Fruit fly (Drosophila melanogaster) whole organism, embryonic: Measurements from ENCODE around the gene Ube3a.

Experiments
- Bgb ChIP-seq: fragments of 200-800 bp; sonication (Bioruptor generic); IDR thresholded peaks from 2 replicates; pipeline ENCODE4 v1.3.6; 2022; ENCODE audit warnings: missing biosample characterization, missing genetic modification characterization; ENCODE audit not compliant: partially characterized antibody
- CG10267 ChIP-seq: fragments of 200-800 bp; sonication (Bioruptor generic); optimal IDR thresholded peaks from 2 replicates; lab custom pipeline; 2018; ENCODE audit warnings: missing biosample characterization, mild to moderate bottlenecking, missing genetic modification characterization, moderate library complexity
- CG10321 ChIP-seq: fragments of 200-800 bp; sonication (Bioruptor generic); IDR thresholded peaks from 2 replicates; pipeline ENCODE4 v1.3.6; 2022; ENCODE audit warnings: missing biosample characterization, missing genetic modification characterization
- CG10565 ChIP-seq: fragments of 200-800 bp; sonication (Bioruptor generic); optimal IDR thresholded peaks from 3 replicates; lab custom pipeline; 2016; ENCODE audit warnings: missing biosample characterization, mild to moderate bottlenecking, missing genetic modification characterization
- CG12659 ChIP-seq: fragments of 200-800 bp; sonication (Bioruptor generic); optimal IDR thresholded peaks from 3 replicates; lab custom pipeline; 2017; ENCODE audit warnings: mild to moderate bottlenecking, missing biosample characterization, missing genetic modification reagents, missing genetic modification characterization
- CG13296 ChIP-seq: fragments of 200-800 bp; sonication (Bioruptor generic); optimal IDR thresholded peaks from 3 replicates; lab custom pipeline; 2018; ENCODE audit warnings: missing biosample characterization, mild to moderate bottlenecking, missing genetic modification characterization
- CG14050 ChIP-seq: fragments of 200-800 bp; sonication (Bioruptor generic); IDR thresholded peaks from 3 replicates; pipeline ENCODE4 v1.3.6; 2022; ENCODE audit warnings: missing biosample characterization, missing genetic modification characterization
- CG14441 ChIP-seq: fragments of 200-800 bp; sonication (Bioruptor generic); IDR thresholded peaks from 2 replicates; pipeline ENCODE4 v1.3.6; 2022; ENCODE audit warnings: missing biosample characterization, missing genetic modification characterization
- CG14860 ChIP-seq: fragments of 200-800 bp; sonication (Bioruptor generic); IDR thresholded peaks from 3 replicates; pipeline ENCODE4 v1.3.6; 2022; ENCODE audit warnings: missing biosample characterization, missing genetic modification characterization; ENCODE audit not compliant: partially characterized antibody
- CG15073 ChIP-seq: fragments of 200-800 bp; sonication (Bioruptor generic); optimal IDR thresholded peaks from 2 replicates; lab custom pipeline; 2016; ENCODE audit warnings: missing biosample characterization, missing genetic modification characterization
- CG1647 ChIP-seq: fragments of 200-800 bp; sonication (Bioruptor generic); optimal IDR thresholded peaks from 3 replicates; lab custom pipeline; 2016; ENCODE audit warnings: missing biosample characterization, missing genetic modification characterization
- CG17829 ChIP-seq: fragments of 200-800 bp; optimal IDR thresholded peaks from 2 replicates; lab custom pipeline; 2019; ENCODE audit warnings: missing biosample characterization, mild to moderate bottlenecking, missing genetic modification characterization, moderate library complexity
- CG17912 ChIP-seq: fragments of 200-800 bp; sonication (Bioruptor generic); optimal IDR thresholded peaks from 2 replicates; lab custom pipeline; 2018; ENCODE audit warnings: missing biosample characterization, mild to moderate bottlenecking, missing genetic modification characterization
- CG1832 ChIP-seq: fragments of 200-800 bp; sonication (Bioruptor generic); optimal IDR thresholded peaks from 2 replicates; lab custom pipeline; 2017; ENCODE audit warnings: missing biosample characterization, mild to moderate bottlenecking, missing genetic modification characterization, inconsistent platforms
- CG2199 ChIP-seq: fragments of 200-800 bp; sonication (Bioruptor generic); IDR thresholded peaks from 3 replicates; pipeline ENCODE4 v1.3.6; 2022; ENCODE audit warnings: missing biosample characterization, missing genetic modification characterization
- CG3838 ChIP-seq: fragments of 200-800 bp; sonication (Bioruptor generic); optimal IDR thresholded peaks from 3 replicates; lab custom pipeline; 2016; ENCODE audit warnings: missing biosample characterization, missing genetic modification characterization
- CG8290 ChIP-seq, 3 experiments: fragments of 200-800 bp; sonication (Bioruptor generic); optimal IDR thresholded peaks; 2 replicates each; lab custom pipeline; 2016 to 2019; ENCODE audit warnings: missing biosample characterization in 3 of 3, missing genetic modification characterization in 3 of 3, mild to moderate bottlenecking in 2 of 3, moderate library complexity in 1 of 3
- CG9727 ChIP-seq: fragments of 200-800 bp; sonication (Bioruptor generic); optimal IDR thresholded peaks from 3 replicates; lab custom pipeline; 2017; ENCODE audit warnings: missing biosample characterization, mild to moderate bottlenecking, missing genetic modification characterization
- CG9817 ChIP-seq: fragments of 200-800 bp; sonication (Bioruptor generic); optimal IDR thresholded peaks from 2 replicates; lab custom pipeline; 2018; ENCODE audit warnings: missing biosample characterization, mild to moderate bottlenecking, missing genetic modification characterization, moderate library complexity
- CG9932 ChIP-seq: fragments of 200-800 bp; sonication (Bioruptor generic); IDR thresholded peaks from 2 replicates; pipeline ENCODE4 v1.3.6; 2022; ENCODE audit warnings: missing biosample characterization, missing genetic modification characterization
- Deaf1 ChIP-seq: fragments of 200-800 bp; optimal IDR thresholded peaks from 3 replicates; lab custom pipeline; 2019; ENCODE audit warnings: missing biosample characterization, mild to moderate bottlenecking, missing genetic modification characterization, moderate library complexity
- Dip3 ChIP-seq: fragments of 200-800 bp; sonication (Bioruptor generic); optimal IDR thresholded peaks from 3 replicates; lab custom pipeline; 2016; ENCODE audit warnings: missing biosample characterization, missing genetic modification characterization
- Doc2 ChIP-seq: fragments of 200-800 bp; sonication (Bioruptor generic); IDR thresholded peaks from 2 replicates; pipeline ENCODE4 v1.3.6; 2022; ENCODE audit warnings: missing biosample characterization, missing genetic modification characterization
- Dref ChIP-seq: fragments of 200-800 bp; sonication (Bioruptor generic); IDR thresholded peaks from 2 replicates; pipeline ENCODE4 v1.3.6; 2022; ENCODE audit warnings: missing biosample characterization, missing genetic modification characterization
- ERR ChIP-seq: fragments of 200-800 bp; sonication (Bioruptor generic); optimal IDR thresholded peaks from 2 replicates; lab custom pipeline; 2016; ENCODE audit warnings: missing biosample characterization, missing genetic modification characterization
- Elba2 ChIP-seq: fragments of 200-800 bp; sonication (Bioruptor generic); optimal IDR thresholded peaks from 3 replicates; lab custom pipeline; 2016; ENCODE audit warnings: missing biosample characterization, missing genetic modification characterization
- HLH4C ChIP-seq: fragments of 200-800 bp; sonication (Bioruptor generic); IDR thresholded peaks from 3 replicates; pipeline ENCODE4 v1.3.6; 2022; ENCODE audit warnings: missing biosample characterization, missing genetic modification characterization; ENCODE audit not compliant: partially characterized antibody
- Max ChIP-seq: fragments of 200-800 bp; sonication (Bioruptor generic); optimal IDR thresholded peaks from 2 replicates; lab custom pipeline; 2016; ENCODE audit warnings: missing biosample characterization, mild to moderate bottlenecking, missing genetic modification characterization
- Nf-YB ChIP-seq: fragments of 200-800 bp; sonication (Bioruptor generic); optimal IDR thresholded peaks from 3 replicates; lab custom pipeline; 2019; ENCODE audit warnings: missing biosample characterization, mild to moderate bottlenecking, missing genetic modification characterization, moderate library complexity
- NfI ChIP-seq: fragments of 200-800 bp; sonication (Bioruptor generic); optimal IDR thresholded peaks from 3 replicates; lab custom pipeline; 2018; ENCODE audit warnings: missing biosample characterization, mild to moderate bottlenecking, missing genetic modification characterization, moderate library complexity
- Optix ChIP-seq: fragments of 200-800 bp; sonication (Bioruptor generic); IDR thresholded peaks from 3 replicates; pipeline ENCODE4 v1.3.6; 2022; ENCODE audit warnings: missing biosample characterization, missing genetic modification characterization
- Ptx1 ChIP-seq: fragments of 200-800 bp; sonication (Bioruptor generic); IDR thresholded peaks from 2 replicates; pipeline ENCODE4 v1.3.6; 2022; ENCODE audit warnings: missing biosample characterization, missing genetic modification characterization
- Tbp ChIP-seq: fragments of >200 bp; optimal IDR thresholded peaks from 2 replicates; lab custom pipeline; 2018; ENCODE audit warnings: missing biosample characterization, missing genetic modification characterization
- al ChIP-seq: fragments of 200-800 bp; sonication (Bioruptor generic); IDR thresholded peaks from 2 replicates; pipeline ENCODE4 v1.3.6; 2022; ENCODE audit warnings: missing biosample characterization, missing genetic modification characterization
- aop ChIP-seq: fragments of 200-800 bp; sonication (Bioruptor generic); IDR thresholded peaks from 2 replicates; pipeline ENCODE4 v1.3.6; 2022; ENCODE audit warnings: missing biosample characterization, missing genetic modification characterization
- bowl ChIP-seq: fragments of 200-800 bp; sonication (Bioruptor generic); IDR thresholded peaks from 2 replicates; pipeline ENCODE4 v1.3.6; 2022; ENCODE audit warnings: missing biosample characterization, missing genetic modification characterization
- br ChIP-seq: fragments of >200 bp; optimal IDR thresholded peaks from 2 replicates; lab custom pipeline; 2017
- dimm ChIP-seq: fragments of 200-800 bp; sonication (Bioruptor generic); IDR thresholded peaks from 2 replicates; pipeline ENCODE4 v1.3.6; 2022; ENCODE audit warnings: missing biosample characterization, missing genetic modification characterization
- disco-r ChIP-seq: fragments of 200-800 bp; sonication (Bioruptor generic); optimal IDR thresholded peaks from 2 replicates; lab custom pipeline; 2016; ENCODE audit warnings: missing biosample characterization, missing genetic modification characterization
- fd3F ChIP-seq: fragments of 200-800 bp; sonication (Bioruptor generic); optimal IDR thresholded peaks from 2 replicates; lab custom pipeline; 2018; ENCODE audit warnings: missing biosample characterization, mild to moderate bottlenecking, missing genetic modification characterization, moderate library complexity
- gcm2 ChIP-seq: fragments of 200-800 bp; sonication (Bioruptor generic); optimal IDR thresholded peaks from 2 replicates; lab custom pipeline; 2016; ENCODE audit warnings: missing biosample characterization, missing genetic modification characterization
- jing ChIP-seq: fragments of 200-800 bp; sonication (Bioruptor generic); optimal IDR thresholded peaks from 2 replicates; lab custom pipeline; 2018; ENCODE audit warnings: missing biosample characterization, mild to moderate bottlenecking, missing genetic modification characterization
- ken ChIP-seq: fragments of 200-800 bp; sonication (Bioruptor generic); IDR thresholded peaks from 3 replicates; pipeline ENCODE4 v1.3.6; 2022; ENCODE audit warnings: missing biosample characterization, missing genetic modification characterization
- knrl ChIP-seq: fragments of 200-800 bp; sonication (Bioruptor generic); IDR thresholded peaks from 3 replicates; pipeline ENCODE4 v1.3.6; 2022; ENCODE audit warnings: missing biosample characterization, missing genetic modification characterization; ENCODE audit not compliant: partially characterized antibody
- pfk ChIP-seq: fragments of 200-800 bp; sonication (Bioruptor generic); optimal IDR thresholded peaks from 2 replicates; lab custom pipeline; 2018; ENCODE audit warnings: missing biosample characterization, mild to moderate bottlenecking, missing genetic modification characterization, moderate library complexity
- psq ChIP-seq: fragments of 200-800 bp; sonication (Bioruptor generic); optimal IDR thresholded peaks from 2 replicates; lab custom pipeline; 2017; ENCODE audit warnings: missing biosample characterization, missing genetic modification characterization
- row ChIP-seq: fragments of 200-800 bp; sonication (Bioruptor generic); IDR thresholded peaks from 3 replicates; pipeline ENCODE4 v1.3.6; 2022; ENCODE audit warnings: missing biosample characterization, missing genetic modification characterization
- sens ChIP-seq: fragments of 200-800 bp; sonication (Bioruptor generic); peaks from one replicate; lab custom pipeline; 2016; ENCODE audit warnings: missing biosample characterization, missing genetic modification characterization
- slp2 ChIP-seq: fragments of 200-800 bp; sonication (Bioruptor generic); optimal IDR thresholded peaks from 2 replicates; lab custom pipeline; 2016; ENCODE audit warnings: missing biosample characterization, missing genetic modification characterization
- tna ChIP-seq: fragments of 200-800 bp; sonication (Bioruptor generic); IDR thresholded peaks from 2 replicates; pipeline ENCODE4 v1.3.6; 2022; ENCODE audit warnings: missing biosample characterization, missing genetic modification characterization; ENCODE audit not compliant: partially characterized antibody

The Ube3a gene

dm6 chr3L:11214406-11215243, 4.2 kb upstream of the Ube3a start, which contains the start of gene CG42671 (continued):
- TF ChIP-seq Elba2 (GFP tag; lab: Kevin White, UChicago) (peak; percentile 84), CG14860 (GFP tag; lab: Robert Waterston, UW) (no peak), gcm2 (GFP tag; lab: Kevin White, UChicago) (no peak), al (no peak), NfI (GFP tag; lab: Kevin White, UChicago) (peak; percentile 4), CG9932 (no peak), CG12659 (GFP tag; lab: Kevin White, UChicago) (peak; percentile 52), Optix (no peak), CG10321 (GFP tag; lab: Robert Waterston, UW) (no peak), CG10267 (tag; lab: Kevin White, UChicago) (peak; percentile 38), CG13296 (GFP tag; lab: Kevin White, UChicago) (no peak), row (peak; percentile 40; the same call in 1 of the 3 replicates), Dip3 (GFP tag; lab: Kevin White, UChicago) (no peak), sens (GFP tag; lab: Kevin White, UChicago) (peak; percentile 25), Ptx1 (no peak), knrl (GFP tag; lab: Robert Waterston, UW) (no peak), tna (GFP tag; lab: Robert Waterston, UW) (no peak), Max (GFP tag; lab: Kevin White, UChicago) (no peak), jing (GFP tag; lab: Kevin White, UChicago) (no peak), CG14441 (GFP tag; lab: Robert Waterston, UW) (no peak), slp2 (GFP tag; lab: Kevin White, UChicago) (no peak), CG10565 (no peak), dimm (no peak), CG9727 (GFP tag; lab: Kevin White, UChicago) (no peak), ken (GFP tag; lab: Robert Waterston, UW) (no peak), CG8290 (GFP tag; optimal IDR thresholded peaks at IDR 0.05; lab: Kevin White, UChicago) (no peak), CG8290 (tag; optimal IDR thresholded peaks at IDR 0.05; lab: Kevin White, UChicago) (peak in 1 of 2 experiments; percentile 4), Dref (GFP tag; lab: Robert Waterston, UW) (no peak), fd3F (GFP tag; lab: Kevin White, UChicago) (no peak), CG17912 (GFP tag; lab: Kevin White, UChicago) (no peak), Deaf1 (tag; lab: Kevin White, UChicago) (no peak), CG1647 (no peak), disco-r (GFP tag; lab: Kevin White, UChicago) (no peak), aop (GFP tag; lab: Robert Waterston, UW) (no peak), CG14050 (no peak), ERR (no peak), CG2199 (0 out of 3 replicates have a peak, but pooled peaks have one; percentile 46), Doc2 (GFP tag; lab: Robert Waterston, UW) (no peak), Bgb (GFP tag; lab: Robert Waterston, UW) (0 out of 2 replicates have a peak, but pooled peaks have one; percentile 17), psq (GFP tag; lab: Kevin White, UChicago) (no peak), Nf-YB (no peak), CG3838 (no peak), CG1832 (no peak), CG9817 (no peak), CG15073 (GFP tag; lab: Kevin White, UChicago) (no peak), Tbp (GFP tag; lab: Kevin White, UChicago) (no peak), br (lab: Kevin White, UChicago) (no peak), bowl (no peak), CG17829 (tag; lab: Kevin White, UChicago) (peak; percentile 6), pfk (GFP tag; lab: Kevin White, UChicago) (no peak), HLH4C (GFP tag; lab: Robert Waterston, UW) (no peak)
